Worm (Caenorhabditis elegans) whole organism, L3 larva: Measurements from ENCODE around the gene Y47A7.2.

Experiments
- ZK546.5 ChIP-seq: sonication (generic microtip); optimal IDR thresholded peaks from 2 replicates; lab custom pipeline; 2017; ENCODE audit warnings: missing biosample characterization, missing genetic modification characterization
- ama-1 ChIP-seq: fragments of 150-350 bp; optimal IDR thresholded peaks from 2 replicates; lab custom pipeline; 2018
- ceh-16 ChIP-seq: sonication (generic microtip); optimal IDR thresholded peaks from 2 replicates; lab custom pipeline; 2017; ENCODE audit warnings: missing biosample characterization, missing genetic modification characterization
- ceh-28 ChIP-seq: fragments of 150-350 bp; optimal IDR thresholded peaks from 2 replicates; lab custom pipeline; 2014; ENCODE audit warnings: missing biosample characterization, missing genetic modification reagents, missing genetic modification characterization
- ceh-82 ChIP-seq: fragments of 150-350 bp; optimal IDR thresholded peaks from 2 replicates; lab custom pipeline; 2014; ENCODE audit warnings: missing biosample characterization, missing genetic modification characterization
- ceh-9 ChIP-seq: sonication (generic microtip); optimal IDR thresholded peaks from 2 replicates; lab custom pipeline; 2018; ENCODE audit warnings: missing biosample characterization, missing genetic modification characterization
- daf-12 ChIP-seq: fragments of 150-350 bp; optimal IDR thresholded peaks from 2 replicates; lab custom pipeline; 2014; ENCODE audit warnings: missing biosample characterization, missing genetic modification reagents, missing genetic modification characterization
- egl-27 ChIP-seq: sonication (generic microtip); optimal IDR thresholded peaks from 4 replicates; lab custom pipeline; 2017; ENCODE audit warnings: missing biosample characterization, missing genetic modification reagents, missing genetic modification characterization
- egl-5 ChIP-seq: fragments of 150-350 bp; optimal IDR thresholded peaks from 2 replicates; lab custom pipeline; 2017; ENCODE audit warnings: missing biosample characterization, missing genetic modification reagents, missing genetic modification characterization, inconsistent platforms
- elt-1 ChIP-seq: fragments of 150-350 bp; optimal IDR thresholded peaks from 2 replicates; lab custom pipeline; 2014; ENCODE audit warnings: missing biosample characterization, missing genetic modification characterization
- elt-2 ChIP-seq: sonication (generic microtip); optimal IDR thresholded peaks from 2 replicates; lab custom pipeline; 2016; ENCODE audit warnings: missing genetic modification reagents, mild to moderate bottlenecking, missing genetic modification characterization, missing compliant biosample characterization
- eor-1 ChIP-seq, 2 experiments: fragments of 150-350 bp; optimal IDR thresholded peaks; 2 replicates each; lab custom pipeline; 2014 to 2018; ENCODE audit warnings: missing biosample characterization in 2 of 2, missing genetic modification characterization in 2 of 2
- fos-1 ChIP-seq: fragments of 150-350 bp; optimal IDR thresholded peaks from 2 replicates; lab custom pipeline; 2014; ENCODE audit warnings: missing biosample characterization, missing genetic modification characterization
- hmg-11 ChIP-seq: sonication (generic microtip); optimal IDR thresholded peaks from 2 replicates; lab custom pipeline; 2016; ENCODE audit warnings: missing genetic modification characterization, missing compliant biosample characterization
- lin-15B ChIP-seq: fragments of 150-350 bp; optimal IDR thresholded peaks from 2 replicates; lab custom pipeline; 2014; ENCODE audit warnings: missing biosample characterization, missing genetic modification characterization
- lin-39 ChIP-seq: fragments of 150-350 bp; optimal IDR thresholded peaks from 2 replicates; lab custom pipeline; 2018; ENCODE audit warnings: missing biosample characterization, missing genetic modification reagents, missing genetic modification characterization
- lsy-12 ChIP-seq: sonication (generic microtip); optimal IDR thresholded peaks from 2 replicates; lab custom pipeline; 2016; ENCODE audit warnings: mild to moderate bottlenecking, missing genetic modification characterization, missing compliant biosample characterization
- mml-1 ChIP-seq: fragments of 150-350 bp; sonication (generic microtip); optimal IDR thresholded peaks from 3 replicates; lab custom pipeline; 2014; ENCODE audit warnings: missing biosample characterization, missing genetic modification characterization
- nfya-1 ChIP-seq: sonication (generic microtip); optimal IDR thresholded peaks from 2 replicates; lab custom pipeline; 2017; ENCODE audit warnings: missing genetic modification characterization, mild to moderate bottlenecking, missing compliant biosample characterization, antibody characterized with exemption, moderate library complexity; ENCODE audit not compliant: insufficient read depth
- nhr-12 ChIP-seq: fragments of 150-350 bp; optimal IDR thresholded peaks from 2 replicates; lab custom pipeline; 2014; ENCODE audit warnings: missing biosample characterization, missing genetic modification characterization
- nhr-23 ChIP-seq: fragments of 150-350 bp; optimal IDR thresholded peaks from 2 replicates; lab custom pipeline; 2014; ENCODE audit warnings: missing biosample characterization, missing genetic modification reagents, missing genetic modification characterization
- nhr-25 ChIP-seq: sonication (generic microtip); optimal IDR thresholded peaks from 2 replicates; lab custom pipeline; 2017; ENCODE audit warnings: missing biosample characterization, missing genetic modification characterization
- nhr-28 ChIP-seq: fragments of 150-350 bp; optimal IDR thresholded peaks from 2 replicates; lab custom pipeline; 2014; ENCODE audit warnings: missing biosample characterization, missing genetic modification characterization
- nhr-43 ChIP-seq: sonication (generic microtip); optimal IDR thresholded peaks from 2 replicates; lab custom pipeline; 2016; ENCODE audit warnings: mild to moderate bottlenecking, missing genetic modification characterization, missing compliant biosample characterization; ENCODE audit not compliant: poor library complexity, severe bottlenecking
- nhr-76 ChIP-seq: fragments of 150-350 bp; sonication (generic microtip); optimal IDR thresholded peaks from 5 replicates; lab custom pipeline; 2014; ENCODE audit warnings: missing biosample characterization, missing genetic modification characterization
- nhr-77 ChIP-seq: fragments of 150-350 bp; optimal IDR thresholded peaks from 2 replicates; lab custom pipeline; 2014; ENCODE audit warnings: missing biosample characterization, missing genetic modification characterization
- pha-4 ChIP-seq: fragments of 150-350 bp; optimal IDR thresholded peaks from 2 replicates; lab custom pipeline; 2014; ENCODE audit warnings: missing biosample characterization, missing genetic modification reagents, missing genetic modification characterization
- sea-2 ChIP-seq: fragments of 150-350 bp; sonication (generic microtip); optimal IDR thresholded peaks from 4 replicates; lab custom pipeline; 2014; ENCODE audit warnings: missing biosample characterization, missing genetic modification reagents, missing genetic modification characterization
- tbx-2 ChIP-seq: sonication (generic microtip); optimal IDR thresholded peaks from 2 replicates; lab custom pipeline; 2016; ENCODE audit warnings: mild to moderate bottlenecking, missing genetic modification characterization, missing compliant biosample characterization
- unc-39 ChIP-seq: sonication (generic microtip); optimal IDR thresholded peaks from 4 replicates; lab custom pipeline; 2017; ENCODE audit warnings: missing biosample characterization, missing genetic modification characterization
- ztf-4 ChIP-seq: fragments of 150-350 bp; optimal IDR thresholded peaks from 2 replicates; lab custom pipeline; 2014; ENCODE audit warnings: missing biosample characterization, missing genetic modification characterization

Gene Y47A7.2

ce11 chrV:5158302-5158701, 39.8 kb downstream of the Y47A7.2 start, which contains the start of gene abu-15:
Gene abu-15, plus strand, starts transcription at chrV:5158602.
- no peak for TF ChIP-seq pha-4 (tag; lab: Kevin White, UChicago)
- TF ChIP-seq nhr-43 (tag; lab: Kevin White, UChicago), result no peak
- TF ChIP-seq ceh-16 (tag; lab: Kevin White, UChicago), result no peak
- no peak for TF ChIP-seq unc-39 (tag; lab: Kevin White, UChicago)
- no peak for TF ChIP-seq lin-39 (tag; lab: Kevin White, UChicago)
- no peak for TF ChIP-seq ZK546.5 (tag; lab: Kevin White, UChicago)
- TF ChIP-seq fos-1 (tag; lab: Kevin White, UChicago), result no peak
- no peak for TF ChIP-seq egl-27 (tag; lab: Kevin White, UChicago)
- TF ChIP-seq nhr-77 (tag; lab: Kevin White, UChicago), result no peak
- no peak for TF ChIP-seq ama-1 (lab: Kevin White, UChicago)
- no peak for TF ChIP-seq tbx-2 (tag; lab: Kevin White, UChicago)
- TF ChIP-seq nhr-76 (tag; lab: Kevin White, UChicago), result no peak
- no peak for TF ChIP-seq sea-2
- TF ChIP-seq ceh-28, result no peak
- TF ChIP-seq eor-1 (tag; optimal IDR thresholded peaks at IDR 0.05; lab: Kevin White, UChicago), result no peak
- no peak for TF ChIP-seq daf-12 (tag; lab: Kevin White, UChicago)
- TF ChIP-seq hmg-11 (tag; lab: Kevin White, UChicago), result no peak
- no peak for TF ChIP-seq nhr-25

ce11 chrV:5157660-5158059, 40.5 kb downstream of the Y47A7.2 start, which contains the start of gene srx-39:
Gene srx-39, minus strand, starts transcription at chrV:5157760.
- TF ChIP-seq ceh-28 (no peak), mml-1 (tag; lab: Kevin White, UChicago) (no peak), lin-39 (tag; lab: Kevin White, UChicago) (no peak), nfya-1 (tag; lab: Kevin White, UChicago) (no peak), unc-39 (tag; lab: Kevin White, UChicago) (no peak)

- TF ChIP-seq sea-2 (no peak), egl-27 (tag; lab: Kevin White, UChicago) (no peak), daf-12 (tag; lab: Kevin White, UChicago) (no peak), ceh-16 (tag; lab: Kevin White, UChicago) (no peak), lsy-12 (tag; lab: Kevin White, UChicago) (no peak), eor-1 (tag; optimal IDR thresholded peaks at IDR 0.05; lab: Kevin White, UChicago) (no peak), ZK546.5 (tag; lab: Kevin White, UChicago) (no peak), unc-39 (tag; lab: Kevin White, UChicago) (no peak), elt-1 (tag; lab: Kevin White, UChicago) (no peak)
Observed at ce11 chrV:5155516-5155915, 42.6 kb downstream of the Y47A7.2 start, which contains the start of gene srx-38. Gene srx-38, minus strand, starts transcription at chrV:5155616.

ce11 chrV:5150880-5151279, 47.3 kb downstream of the Y47A7.2 start, which contains the start of gene srh-130:
Gene srh-130, plus strand, starts transcription at chrV:5151180.
- no peak for TF ChIP-seq ama-1 (lab: Kevin White, UChicago)

ce11 chrV:5146394-5146793, 51.7 kb downstream of the Y47A7.2 start, which contains the start of gene F14F9.6:
Gene F14F9.6, minus strand, starts transcription at chrV:5146494.
- TF ChIP-seq lin-15B (tag; lab: Kevin White, UChicago) (no peak), egl-27 (tag; lab: Kevin White, UChicago) (no peak), ceh-9 (tag; lab: Kevin White, UChicago) (no peak), lin-39 (tag; lab: Kevin White, UChicago) (no peak), nhr-43 (tag; lab: Kevin White, UChicago) (no peak), lsy-12 (tag; lab: Kevin White, UChicago) (no peak), hmg-11 (tag; lab: Kevin White, UChicago) (no peak), ceh-82 (tag; lab: Kevin White, UChicago) (no peak), daf-12 (tag; lab: Kevin White, UChicago) (no peak), elt-2 (tag; lab: Kevin White, UChicago) (no peak), sea-2 (no peak), nhr-12 (no peak), egl-5 (tag; lab: Kevin White, UChicago) (no peak), fos-1 (tag; lab: Kevin White, UChicago) (no peak), eor-1 (tag; optimal IDR thresholded peaks at IDR 0.05; lab: Kevin White, UChicago) (no peak), nhr-23 (tag; lab: Kevin White, UChicago) (no peak), ztf-4 (no peak), nhr-28 (tag; lab: Kevin White, UChicago) (no peak)
